Fruit fly (Drosophila melanogaster) whole organism, embryonic: ENCODE data around the gene cd.
A peak's percentile ranks its signal among the peaks of the same experiment; 100 is the strongest.

Experiments used
- C15 ChIP-seq: fragments of 200-800 bp; sonication (Bioruptor generic); IDR thresholded peaks from 3 replicates; pipeline ENCODE4 v1.3.6; 2022; ENCODE audit warnings: missing biosample characterization, missing genetic modification characterization
- CG1024 ChIP-seq: fragments of 200-800 bp; sonication (Bioruptor generic); IDR thresholded peaks from 2 replicates; pipeline ENCODE4 v1.3.6; 2022; ENCODE audit warnings: missing biosample characterization, missing genetic modification characterization
- CG10654 ChIP-seq: fragments of 200-800 bp; sonication (Bioruptor generic); optimal IDR thresholded peaks from 2 replicates; lab custom pipeline; 2016; ENCODE audit warnings: missing biosample characterization, missing genetic modification characterization
- CG12391 ChIP-seq: fragments of 200-800 bp; sonication (Bioruptor generic); optimal IDR thresholded peaks from 3 replicates; lab custom pipeline; 2018; ENCODE audit warnings: missing biosample characterization, mild to moderate bottlenecking, missing genetic modification characterization, moderate library complexity
- CG12744 ChIP-seq: fragments of 200-800 bp; sonication (Bioruptor generic); optimal IDR thresholded peaks from 2 replicates; lab custom pipeline; 2016; ENCODE audit warnings: missing biosample characterization, missing genetic modification characterization
- CG13287 ChIP-seq: fragments of 200-800 bp; sonication (Bioruptor generic); IDR thresholded peaks from 2 replicates; pipeline ENCODE4 v1.3.6; 2022; ENCODE audit warnings: missing biosample characterization, missing genetic modification characterization; ENCODE audit not compliant: partially characterized antibody
- CG17359 ChIP-seq: fragments of 200-800 bp; sonication (Bioruptor generic); optimal IDR thresholded peaks from 3 replicates; lab custom pipeline; 2018; ENCODE audit warnings: missing biosample characterization, mild to moderate bottlenecking, missing genetic modification characterization, moderate library complexity
- CG17612 ChIP-seq: fragments of 200-800 bp; sonication (Bioruptor generic); IDR thresholded peaks from 2 replicates; pipeline ENCODE4 v1.3.6; 2022; ENCODE audit warnings: missing biosample characterization, missing genetic modification characterization
- CG17802 ChIP-seq: fragments of 200-800 bp; sonication (Bioruptor generic); optimal IDR thresholded peaks from 2 replicates; lab custom pipeline; 2018; ENCODE audit warnings: missing biosample characterization, mild to moderate bottlenecking, missing genetic modification characterization, moderate library complexity
- CG18262 ChIP-seq: fragments of 200-800 bp; optimal IDR thresholded peaks from 3 replicates; lab custom pipeline; 2019; ENCODE audit warnings: missing biosample characterization, mild to moderate bottlenecking, missing genetic modification characterization, moderate library complexity
- CG18476 ChIP-seq: fragments of 200-800 bp; sonication (Bioruptor generic); optimal IDR thresholded peaks from 2 replicates; lab custom pipeline; 2016; ENCODE audit warnings: missing biosample characterization, mild to moderate bottlenecking, missing genetic modification characterization
- CG18764 ChIP-seq: fragments of 200-800 bp; sonication (Bioruptor generic); optimal IDR thresholded peaks from 3 replicates; lab custom pipeline; 2016; ENCODE audit warnings: missing biosample characterization, missing genetic modification characterization
- CG2129 ChIP-seq: fragments of 200-800 bp; sonication (Bioruptor generic); IDR thresholded peaks from 2 replicates; pipeline ENCODE4 v1.3.6; 2022; ENCODE audit warnings: missing biosample characterization, missing genetic modification characterization; ENCODE audit not compliant: partially characterized antibody
- CG31224 ChIP-seq: fragments of 200-800 bp; sonication (Bioruptor generic); IDR thresholded peaks from 2 replicates; pipeline ENCODE4 v1.3.6; 2022; ENCODE audit warnings: missing biosample characterization, missing genetic modification characterization
- CG4404 ChIP-seq: fragments of 200-800 bp; sonication (Bioruptor generic); IDR thresholded peaks from 2 replicates; pipeline ENCODE4 v1.3.6; 2022; ENCODE audit warnings: missing biosample characterization, missing genetic modification characterization
- CG4617 ChIP-seq: fragments of 200-800 bp; sonication (Bioruptor generic); optimal IDR thresholded peaks from 3 replicates; lab custom pipeline; 2016; ENCODE audit warnings: missing biosample characterization, missing genetic modification characterization, borderline replicate concordance
- CG6683 ChIP-seq: fragments of 200-800 bp; sonication (Bioruptor generic); optimal IDR thresholded peaks from 2 replicates; lab custom pipeline; 2017; ENCODE audit warnings: missing biosample characterization, mild to moderate bottlenecking, missing genetic modification characterization, missing genetic modification reagents
- CG7271 ChIP-seq: fragments of 200-800 bp; sonication (Bioruptor generic); optimal IDR thresholded peaks from 2 replicates; lab custom pipeline; 2018; ENCODE audit warnings: missing biosample characterization, mild to moderate bottlenecking, missing genetic modification characterization, moderate library complexity
- CG8924 ChIP-seq: fragments of 200-800 bp; optimal IDR thresholded peaks from 3 replicates; lab custom pipeline; 2019; ENCODE audit warnings: missing biosample characterization, mild to moderate bottlenecking, missing genetic modification characterization, moderate library complexity
- Dref ChIP-seq: fragments of 200-800 bp; sonication (Bioruptor generic); IDR thresholded peaks from 2 replicates; pipeline ENCODE4 v1.3.6; 2022; ENCODE audit warnings: missing biosample characterization, missing genetic modification characterization
- ERR ChIP-seq: fragments of 200-800 bp; sonication (Bioruptor generic); optimal IDR thresholded peaks from 2 replicates; lab custom pipeline; 2016; ENCODE audit warnings: missing biosample characterization, missing genetic modification characterization
- HLH3B ChIP-seq: fragments of 200-800 bp; sonication (Bioruptor generic); IDR thresholded peaks from 2 replicates; pipeline ENCODE4 v1.3.6; 2022; ENCODE audit warnings: missing biosample characterization, missing genetic modification characterization
- Hey ChIP-seq: fragments of 200-800 bp; sonication (Bioruptor generic); optimal IDR thresholded peaks from 3 replicates; lab custom pipeline; 2018; ENCODE audit warnings: missing biosample characterization, mild to moderate bottlenecking, missing genetic modification characterization
- MTF-1 ChIP-seq: fragments of 200-800 bp; sonication (Bioruptor generic); optimal IDR thresholded peaks from 2 replicates; lab custom pipeline; 2018; ENCODE audit warnings: missing biosample characterization, mild to moderate bottlenecking, missing genetic modification characterization, borderline replicate concordance
- Oaz ChIP-seq: fragments of 200-800 bp; sonication (Bioruptor generic); IDR thresholded peaks from 2 replicates; pipeline ENCODE4 v1.3.6; 2022; ENCODE audit warnings: missing biosample characterization, missing genetic modification characterization
- Oli ChIP-seq: fragments of 200-800 bp; sonication (Bioruptor generic); optimal IDR thresholded peaks from 2 replicates; lab custom pipeline; 2018; ENCODE audit warnings: missing biosample characterization, mild to moderate bottlenecking, missing genetic modification characterization, moderate library complexity
- Sry-δ ChIP-seq: fragments of 200-800 bp; sonication (Bioruptor generic); optimal IDR thresholded peaks from 2 replicates; lab custom pipeline; 2016; ENCODE audit warnings: missing biosample characterization, missing genetic modification characterization
- Stat92E ChIP-seq, 3 experiments: fragments of >200 bp in 2 of 3; fragments of 200-800 bp in 1 of 3; sonication (Bioruptor generic) in 1 of 3; optimal IDR thresholded peaks; 2 replicates each; lab custom pipeline; 2017 to 2019; ENCODE audit warnings: missing biosample characterization in 3 of 3, missing genetic modification characterization in 3 of 3, mild to moderate bottlenecking in 1 of 3, moderate library complexity in 1 of 3
- TFAM ChIP-seq: fragments of 200-800 bp; sonication (Bioruptor generic); optimal IDR thresholded peaks from 2 replicates; lab custom pipeline; 2017; ENCODE audit warnings: missing biosample characterization, missing genetic modification characterization, inconsistent platforms
- az2 ChIP-seq: fragments of 200-800 bp; sonication (Bioruptor generic); optimal IDR thresholded peaks from 3 replicates; lab custom pipeline; 2016; ENCODE audit warnings: missing biosample characterization, missing genetic modification characterization
- caup ChIP-seq: fragments of 200-800 bp; sonication (Bioruptor generic); optimal IDR thresholded peaks from 3 replicates; lab custom pipeline; 2017; ENCODE audit warnings: missing biosample characterization, mild to moderate bottlenecking, missing genetic modification characterization, moderate library complexity; ENCODE audit not compliant: severe bottlenecking
- chinmo ChIP-seq: fragments of 200-800 bp; sonication (Bioruptor generic); IDR thresholded peaks from 4 replicates; pipeline ENCODE4 v1.3.6; 2022; ENCODE audit warnings: missing biosample characterization, missing genetic modification characterization; ENCODE audit not compliant: partially characterized antibody
- chn ChIP-seq: fragments of 200-800 bp; sonication (Bioruptor generic); optimal IDR thresholded peaks from 2 replicates; lab custom pipeline; 2016; ENCODE audit warnings: missing biosample characterization, missing genetic modification characterization
- crp ChIP-seq, 2 experiments: fragments of 200-800 bp; sonication (Bioruptor generic); optimal IDR thresholded peaks; 2 replicates in 1 of 2; 3 replicates in 1 of 2; lab custom pipeline; 2017; ENCODE audit warnings: missing biosample characterization in 2 of 2, missing genetic modification characterization in 2 of 2, mild to moderate bottlenecking in 1 of 2, moderate library complexity in 1 of 2
- danr ChIP-seq: fragments of 200-800 bp; sonication (Bioruptor generic); IDR thresholded peaks from 2 replicates; pipeline ENCODE4 v1.3.6; 2022; ENCODE audit warnings: missing biosample characterization, missing genetic modification characterization
- exex ChIP-seq: fragments of 200-800 bp; sonication (Bioruptor generic); optimal IDR thresholded peaks from 4 replicates; lab custom pipeline; 2018; ENCODE audit warnings: missing biosample characterization, mild to moderate bottlenecking, missing genetic modification characterization, moderate library complexity
- fd3F ChIP-seq: fragments of 200-800 bp; sonication (Bioruptor generic); optimal IDR thresholded peaks from 2 replicates; lab custom pipeline; 2018; ENCODE audit warnings: missing biosample characterization, mild to moderate bottlenecking, missing genetic modification characterization, moderate library complexity
- grn ChIP-seq: fragments of 200-800 bp; sonication (Bioruptor generic); optimal IDR thresholded peaks from 3 replicates; lab custom pipeline; 2017; ENCODE audit warnings: missing biosample characterization, missing genetic modification characterization
- lola ChIP-seq, 3 experiments: fragments of >200 bp in 2 of 3; fragments of 200-800 bp in 1 of 3; sonication (Bioruptor generic) in 1 of 3; optimal IDR thresholded peaks; 2 replicates each; lab custom pipeline; 2017 to 2019; ENCODE audit warnings: missing biosample characterization in 3 of 3, missing genetic modification characterization in 3 of 3, mild to moderate bottlenecking in 1 of 3, moderate library complexity in 1 of 3
- nom ChIP-seq: fragments of 200-800 bp; sonication (Bioruptor generic); optimal IDR thresholded peaks from 2 replicates; lab custom pipeline; 2017; ENCODE audit warnings: missing biosample characterization, missing genetic modification characterization, mild to moderate bottlenecking, moderate library complexity, missing genetic modification reagents
- odd ChIP-seq: fragments of 200-800 bp; sonication (Bioruptor generic); optimal IDR thresholded peaks from 2 replicates; lab custom pipeline; 2017; ENCODE audit warnings: missing biosample characterization, mild to moderate bottlenecking, missing genetic modification characterization
- onecut ChIP-seq: fragments of 200-800 bp; sonication (Bioruptor generic); IDR thresholded peaks from 2 replicates; pipeline ENCODE4 v1.3.6; 2022; ENCODE audit warnings: missing biosample characterization, missing genetic modification characterization
- p53 ChIP-seq: fragments of 200-800 bp; sonication (Bioruptor generic); optimal IDR thresholded peaks from 2 replicates; lab custom pipeline; 2016; ENCODE audit warnings: missing biosample characterization, missing genetic modification characterization
- pho ChIP-seq: fragments of 200-800 bp; sonication (Bioruptor generic); optimal IDR thresholded peaks from 2 replicates; lab custom pipeline; 2016; ENCODE audit warnings: missing biosample characterization, missing genetic modification characterization
- pnt ChIP-seq: fragments of 200-800 bp; sonication (Bioruptor generic); optimal IDR thresholded peaks from 3 replicates; lab custom pipeline; 2016; ENCODE audit warnings: missing biosample characterization, missing genetic modification characterization
- pros ChIP-seq: fragments of 200-800 bp; sonication (Bioruptor generic); optimal IDR thresholded peaks from 3 replicates; lab custom pipeline; 2019; ENCODE audit warnings: missing biosample characterization, mild to moderate bottlenecking, missing genetic modification characterization, moderate library complexity
- sob ChIP-seq: fragments of 200-800 bp; sonication (Bioruptor generic); IDR thresholded peaks from 2 replicates; pipeline ENCODE4 v1.3.6; 2022; ENCODE audit warnings: missing biosample characterization, missing genetic modification characterization
- tx ChIP-seq: fragments of 200-800 bp; sonication (Bioruptor generic); optimal IDR thresholded peaks from 2 replicates; lab custom pipeline; 2016; ENCODE audit warnings: missing biosample characterization, missing genetic modification characterization
- unc-4 ChIP-seq: fragments of 200-800 bp; sonication (Bioruptor generic); IDR thresholded peaks from 2 replicates; pipeline ENCODE4 v1.3.6; 2022; ENCODE audit warnings: missing biosample characterization, missing genetic modification characterization; ENCODE audit not compliant: partially characterized antibody

cd gene

dm6 chr3R:22690311-22690710 lies 4.4 kb upstream of the cd start, which contains the start of the genes wfs1 and Nup133 (continued):
- TF ChIP-seq caup (GFP tag; lab: Kevin White, UChicago) = no peak
- TF ChIP-seq odd (GFP tag; lab: Kevin White, UChicago) = no peak
- peak; percentile 94 for TF ChIP-seq CG12391 (tag; lab: Kevin White, UChicago)
- TF ChIP-seq ERR (GFP tag; lab: Kevin White, UChicago) = no peak
- peak; percentile 72 for TF ChIP-seq HLH3B (GFP tag; lab: Robert Waterston, UW)
- peak; percentile 74 for TF ChIP-seq fd3F (GFP tag; lab: Kevin White, UChicago)
- TF ChIP-seq pros (GFP tag; lab: Kevin White, UChicago) = no peak
- peak; percentile 91 for TF ChIP-seq CG8924 (tag; lab: Kevin White, UChicago)
- TF ChIP-seq CG17612 (GFP tag; lab: Robert Waterston, UW) = no peak
- TF ChIP-seq CG1024 (GFP tag; lab: Robert Waterston, UW) = no peak; the same call in 1 of the 2 replicates
- TF ChIP-seq CG10654 (GFP tag; lab: Kevin White, UChicago) = peak; percentile 64
- TF ChIP-seq MTF-1 (GFP tag; lab: Kevin White, UChicago) = no peak
- TF ChIP-seq CG13287 (GFP tag; lab: Robert Waterston, UW) = peak; percentile 97
- TF ChIP-seq az2 (GFP tag; lab: Kevin White, UChicago) = peak; percentile 76
- TF ChIP-seq CG6683 (GFP tag; lab: Kevin White, UChicago) = no peak
- no peak for TF ChIP-seq grn (GFP tag; lab: Kevin White, UChicago)
- TF ChIP-seq p53 (GFP tag; lab: Kevin White, UChicago) = no peak
- no peak for TF ChIP-seq CG18476 (GFP tag; lab: Kevin White, UChicago)
- TF ChIP-seq lola (GFP tag; optimal IDR thresholded peaks at IDR 0.05; lab: Kevin White, UChicago) = peak in 1 of 3 experiments; percentile 87
- TF ChIP-seq CG18262 (tag; lab: Kevin White, UChicago) = peak; percentile 89
- TF ChIP-seq CG18764 = peak; percentile 64
- TF ChIP-seq pnt (GFP tag; lab: Kevin White, UChicago) = no peak
- peak; percentile 9 for TF ChIP-seq chn (GFP tag; lab: Kevin White, UChicago)
- TF ChIP-seq chinmo (GFP tag; lab: Robert Waterston, UW) = 0 out of 4 replicates have a peak, but pooled peaks have one; percentile 69
- 0 out of 3 replicates have a peak, but pooled peaks have one; percentile 48 for TF ChIP-seq C15
- no peak for TF ChIP-seq CG12744 (GFP tag; lab: Kevin White, UChicago)
- TF ChIP-seq danr (GFP tag; lab: Robert Waterston, UW) = no peak
- peak; percentile 80 for TF ChIP-seq Dref (GFP tag; lab: Robert Waterston, UW)
- peak; percentile 73 for TF ChIP-seq CG17359 (tag; lab: Kevin White, UChicago)
- peak; percentile 18; the same call in 1 of the 2 replicates for TF ChIP-seq CG31224 (GFP tag; lab: Robert Waterston, UW)
- no peak for TF ChIP-seq tx (GFP tag; lab: Kevin White, UChicago)
- no peak; the same call in 1 of the 2 replicates for TF ChIP-seq Oaz (GFP tag; lab: Robert Waterston, UW)
- TF ChIP-seq sob (GFP tag; lab: Robert Waterston, UW) = peak; percentile 78
- peak in 1 of 3 experiments; percentile 57 for TF ChIP-seq Stat92E (GFP tag; optimal IDR thresholded peaks at IDR 0.05; lab: Kevin White, UChicago)
- no peak for TF ChIP-seq CG4404 (GFP tag; lab: Robert Waterston, UW)
- TF ChIP-seq crp (GFP tag; optimal IDR thresholded peaks at IDR 0.05; lab: Kevin White, UChicago) = peak in 1 of 2 experiments; percentile 52
- TF ChIP-seq unc-4 (GFP tag; lab: Robert Waterston, UW) = peak; percentile 95
- TF ChIP-seq nom (GFP tag; lab: Kevin White, UChicago) = no peak
- peak; percentile 14 for TF ChIP-seq CG17802
- TF ChIP-seq Hey (tag; lab: Kevin White, UChicago) = no peak
- TF ChIP-seq exex (tag; lab: Kevin White, UChicago) = peak; percentile 39
- peak; percentile 59; the same call in 1 of the 2 replicates for TF ChIP-seq CG2129 (GFP tag; lab: Robert Waterston, UW)
- TF ChIP-seq CG4617 (GFP tag; lab: Kevin White, UChicago) = peak; percentile 64
- TF ChIP-seq TFAM (GFP tag; lab: Kevin White, UChicago) = no peak
- TF ChIP-seq onecut (GFP tag; lab: Robert Waterston, UW) = peak; percentile 66; the same call in 1 of the 2 replicates
- TF ChIP-seq Oli (tag; lab: Kevin White, UChicago) = peak; percentile 66
- peak; percentile 70 for TF ChIP-seq CG7271 (tag; lab: Kevin White, UChicago)
- peak; percentile 72 for TF ChIP-seq Sry-δ (GFP tag; lab: Kevin White, UChicago)
- no peak for TF ChIP-seq pho (GFP tag; lab: Kevin White, UChicago)
